Worm (Caenorhabditis elegans) whole organism, L4/young adult: ENCODE data around the gene F15B9.11.

Source experiments
- W03F9.2 ChIP-seq: fragments of 150-350 bp; optimal IDR thresholded peaks from 2 replicates; lab custom pipeline; 2014; ENCODE audit warnings: missing biosample characterization, missing genetic modification characterization
- dao-5 ChIP-seq: sonication (generic microtip); optimal IDR thresholded peaks from 2 replicates; lab custom pipeline; 2016; ENCODE audit warnings: missing genotype, missing genetic modification characterization, moderate library complexity, missing compliant biosample characterization
- him-1 ChIP-seq: sonication (generic microtip); optimal IDR thresholded peaks from 2 replicates; lab custom pipeline; 2016; ENCODE audit warnings: missing genotype, missing genetic modification reagents, missing genetic modification characterization, missing compliant biosample characterization

The F15B9.11 gene

ce11 chrV:12950812-12951528 is 41.7 kb downstream of the F15B9.11 start, which contains the start of the genes T16G1.9 and T16G1.18:
TSS of gene T16G1.9 (minus strand) at chrV:12950862.
TSS of gene T16G1.18 (plus strand) at chrV:12951304.
- TF ChIP-seq him-1 (tag; lab: Kevin White, UChicago) (no peak), dao-5 (no peak), W03F9.2 (no peak)

ce11 chrV:12949607-12950006 is 43.1 kb downstream of the F15B9.11 start, which contains the start of gene T16G1.13:
TSS of gene T16G1.13 (plus strand) at chrV:12949907.
- TF ChIP-seq dao-5 (no peak), W03F9.2 (no peak), him-1 (tag; lab: Kevin White, UChicago) (no peak)

DNA sequence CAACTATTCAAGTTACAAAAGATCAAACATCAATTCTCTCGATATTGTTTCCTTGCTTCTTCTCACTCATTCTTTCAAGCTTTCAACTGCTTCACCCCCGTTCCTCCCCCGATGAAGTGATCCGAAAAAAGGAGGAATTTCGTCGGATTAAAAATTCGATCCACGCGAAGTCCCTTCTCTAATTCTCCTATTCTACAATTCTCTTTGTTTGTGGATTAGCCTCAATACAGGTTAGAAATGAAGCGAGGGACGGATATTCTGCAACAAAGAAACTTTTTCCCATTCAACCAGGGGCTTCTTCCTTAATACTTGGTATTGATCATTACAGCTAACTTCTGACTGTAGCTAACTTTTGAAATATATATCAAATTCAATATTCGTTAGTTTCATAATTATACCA is 47.9 kb downstream of the F15B9.11 start, which contains the start of gene grl-2:
Gene grl-2 (plus strand): TSS at position 301 of the 400 bp plus-strand sequence.
- TF ChIP-seq him-1 (tag; lab: Kevin White, UChicago) (no peak), dao-5 (no peak), W03F9.2 (no peak)

DNA sequence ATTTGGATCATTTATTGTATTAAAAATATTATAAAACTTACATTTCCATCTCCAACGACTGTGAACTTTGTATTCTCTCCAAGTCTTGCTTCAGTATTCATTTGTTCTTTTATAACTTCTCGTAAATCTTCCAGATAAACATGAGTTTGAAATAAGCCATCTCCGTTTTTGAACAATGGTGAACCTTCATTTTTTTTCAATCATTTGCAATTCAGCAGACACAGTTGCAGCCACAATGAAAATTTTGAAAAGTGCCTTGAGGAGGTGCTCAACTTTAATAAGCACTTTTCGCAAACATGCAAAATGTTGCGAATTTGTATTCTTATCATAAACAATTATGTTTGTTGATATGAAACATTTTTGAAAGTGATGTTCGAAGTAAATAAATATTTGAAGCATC is 48.5 kb downstream of the F15B9.11 start, which contains the start of gene T16G1.3:
Gene T16G1.3 (minus strand): TSS at position 101 of the 400 bp plus-strand sequence.
- TF ChIP-seq him-1 (tag; lab: Kevin White, UChicago) (no peak), dao-5 (no peak), W03F9.2 (no peak)

- no peak for TF ChIP-seq him-1 (tag; lab: Kevin White, UChicago)
- TF ChIP-seq W03F9.2: no peak
Measured at ce11 chrV:12943399-12943798, 49.3 kb downstream of the F15B9.11 start.
